Fruit fly (Drosophila melanogaster): ENCODE data around the gene TwdlG.

The TwdlG gene

DNA sequence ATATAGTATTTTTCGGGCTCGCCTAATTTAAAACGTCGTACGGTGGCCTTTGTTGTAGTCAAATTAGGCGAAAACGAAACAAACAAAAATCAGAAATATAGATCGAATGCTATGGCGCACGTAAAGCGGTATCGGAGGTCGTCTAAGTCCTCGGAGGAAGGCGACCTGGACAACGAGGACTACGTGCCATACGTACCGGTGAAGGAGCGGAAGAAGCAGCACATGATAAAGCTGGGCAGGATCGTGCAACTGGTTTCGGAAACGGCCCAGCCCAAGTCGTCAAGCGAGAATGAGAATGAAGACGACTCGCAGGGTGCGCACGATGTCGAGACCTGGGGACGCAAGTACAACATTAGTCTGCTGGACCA lies 18.1 kb downstream of the TwdlG start, which contains the start of gene abs (continued):
- TF ChIP-seq cad (GFP tag; optimal IDR thresholded peaks at IDR 0.05): no peak
- TF ChIP-seq CG12659 (GFP tag; optimal IDR thresholded peaks at IDR 0.05): no peak
- no peak for TF ChIP-seq Ada2b (GFP tag; IDR thresholded peaks at IDR 0.05)
- no peak for TF ChIP-seq ara (GFP tag; IDR thresholded peaks at IDR 0.05)
- TF ChIP-seq CG6813 (GFP tag; optimal IDR thresholded peaks at IDR 0.05): no peak
- TF ChIP-seq Hr78 (GFP tag; optimal IDR thresholded peaks at IDR 0.05): no peak
- no peak for TF ChIP-seq kay (GFP tag; optimal IDR thresholded peaks at IDR 0.05)
- no peak for TF ChIP-seq scrt (GFP tag; optimal IDR thresholded peaks at IDR 0.05)
- TF ChIP-seq CG12071 (GFP tag; optimal IDR thresholded peaks at IDR 0.05): no peak
- no peak for TF ChIP-seq CG14965 (GFP tag; optimal IDR thresholded peaks at IDR 0.05; ENCODE audit: borderline replicate concordance)
- TF ChIP-seq btn (GFP tag; optimal IDR thresholded peaks at IDR 0.05): no peak
- no peak for TF ChIP-seq HLH3B (GFP tag; IDR thresholded peaks at IDR 0.05)
- TF ChIP-seq YL-1 (GFP tag; optimal IDR thresholded peaks at IDR 0.05): peak; percentile 28
- TF ChIP-seq tll (GFP tag; optimal IDR thresholded peaks at IDR 0.05): no peak
- TF ChIP-seq Pdp1 (GFP tag; optimal IDR thresholded peaks at IDR 0.05): no peak
- no peak for TF ChIP-seq CG4328 (GFP tag; optimal IDR thresholded peaks at IDR 0.05)
- no peak for TF ChIP-seq Fer2 (tag; optimal IDR thresholded peaks at IDR 0.05)
- no peak for TF ChIP-seq CG17328 (GFP tag; IDR thresholded peaks at IDR 0.05)
- TF ChIP-seq HLH4C (GFP tag; IDR thresholded peaks at IDR 0.05; ENCODE audit: partially characterized antibody): 0 out of 3 replicates have a peak, but pooled peaks have one; percentile 14
- no peak for TF ChIP-seq hkb (optimal IDR thresholded peaks at IDR 0.05)
- TF ChIP-seq hkb (GFP tag; IDR thresholded peaks at IDR 0.05): no peak
- no peak for TF ChIP-seq CG18764 (GFP tag; optimal IDR thresholded peaks at IDR 0.05)
- TF ChIP-seq CG43689 (GFP tag; IDR thresholded peaks at IDR 0.05): no peak
- TF ChIP-seq CG12744 (GFP tag; optimal IDR thresholded peaks at IDR 0.05): no peak
- no peak for TF ChIP-seq CG4360 (GFP tag; IDR thresholded peaks at IDR 0.05)
- TF ChIP-seq CG8089 (GFP tag; optimal IDR thresholded peaks at IDR 0.05): no peak
- peak; percentile 31 for TF ChIP-seq CG1603 (tag; optimal IDR thresholded peaks at IDR 0.05)
- TF ChIP-seq ab (GFP tag; optimal IDR thresholded peaks at IDR 0.05): no peak
- TF ChIP-seq Adf1 (GFP tag; IDR thresholded peaks at IDR 0.05): no peak
- no peak for TF ChIP-seq CG13123 (GFP tag; optimal IDR thresholded peaks at IDR 0.05)
- TF ChIP-seq CG30020 (tag; optimal IDR thresholded peaks at IDR 0.05): no peak
- TF ChIP-seq Awh (GFP tag; IDR thresholded peaks at IDR 0.05): no peak
- no peak for TF ChIP-seq CG17802 (tag; optimal IDR thresholded peaks at IDR 0.05)
- peak; percentile 15 for TF ChIP-seq Med (GFP tag)
- no peak for TF ChIP-seq Trl (optimal IDR thresholded peaks at IDR 0.05)
- TF ChIP-seq Trl (GFP tag; optimal IDR thresholded peaks at IDR 0.05): no peak
- no peak for TF ChIP-seq Myb (GFP tag; optimal IDR thresholded peaks at IDR 0.05)
- TF ChIP-seq odd (GFP tag; optimal IDR thresholded peaks at IDR 0.05): no peak
- TF ChIP-seq Atf6 (GFP tag; IDR thresholded peaks at IDR 0.05): no peak
- TF ChIP-seq CG5953 (GFP tag; IDR thresholded peaks at IDR 0.05): no peak
- no peak for TF ChIP-seq pb (GFP tag; optimal IDR thresholded peaks at IDR 0.05)
- TF ChIP-seq Tbp (GFP tag; optimal IDR thresholded peaks at IDR 0.05): no peak
- no peak for TF ChIP-seq CG34422 (GFP tag; IDR thresholded peaks at IDR 0.05)
- TF ChIP-seq CG3847 (GFP tag; IDR thresholded peaks at IDR 0.05): no peak
- no peak for TF ChIP-seq CG7745 (tag; optimal IDR thresholded peaks at IDR 0.05)
- no peak for TF ChIP-seq BtbVII (GFP tag; optimal IDR thresholded peaks at IDR 0.05)
- no peak for TF ChIP-seq Ets97D (GFP tag; optimal IDR thresholded peaks at IDR 0.05)
- TF ChIP-seq salm (tag; optimal IDR thresholded peaks at IDR 0.05): no peak
- TF ChIP-seq CkIIα-i1 (GFP tag; IDR thresholded peaks at IDR 0.05): no peak
- no peak for TF ChIP-seq CG14014 (GFP tag; IDR thresholded peaks at IDR 0.05)
- no peak for TF ChIP-seq Sox100B (GFP tag; optimal IDR thresholded peaks at IDR 0.05)
- no peak for TF ChIP-seq Dfd (GFP tag; optimal IDR thresholded peaks at IDR 0.05)
- TF ChIP-seq Kr (GFP tag; optimal IDR thresholded peaks at IDR 0.05): no peak

Measured in whole organism, embryonic.